Worm (Caenorhabditis elegans): ENCODE measurements around the gene fln-2.

fln-2 gene

DNA sequence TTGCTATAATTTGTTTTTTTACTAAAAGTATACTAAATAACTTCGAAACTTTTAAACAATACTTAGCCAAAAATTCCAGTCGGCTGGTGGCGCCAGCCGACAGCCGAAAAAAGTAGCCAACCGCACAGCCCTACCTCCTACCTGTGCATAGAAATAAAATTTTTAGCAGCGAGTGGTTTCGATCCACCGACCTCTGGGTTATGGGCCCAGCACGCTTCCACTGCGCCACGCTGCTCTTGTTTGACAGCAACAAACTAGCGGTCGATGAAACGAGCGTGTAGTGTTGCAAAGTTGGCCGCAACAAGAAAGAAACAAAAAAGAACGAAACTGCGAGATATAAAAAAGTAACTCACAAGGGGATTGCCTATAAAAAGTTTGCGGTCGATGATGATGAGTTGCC lies 24.5 kb upstream of the fln-2 start:
- TF ChIP-seq hlh-6 (tag; optimal IDR thresholded peaks at IDR 0.05) (no peak), ceh-6 (GFP tag; optimal IDR thresholded peaks at IDR 0.05) (no peak), ceh-34 (tag; optimal IDR thresholded peaks at IDR 0.05) (peak; percentile 18), ceh-18 (tag; optimal IDR thresholded peaks at IDR 0.05) (peak; percentile 18), pha-4 (tag; optimal IDR thresholded peaks at IDR 0.05) (no peak), hlh-30 (tag; optimal IDR thresholded peaks at IDR 0.05; ENCODE audit: insufficient read depth) (no peak), sox-4 (tag; optimal IDR thresholded peaks at IDR 0.05) (no peak), ceh-9 (tag; optimal IDR thresholded peaks at IDR 0.05) (no peak), unc-3 (GFP tag; conservative IDR thresholded peaks at IDR 0.05) (0 out of 2 replicates have a peak, but pooled peaks have one; percentile 7), unc-3 (tag; optimal IDR thresholded peaks at IDR 0.05) (no peak), che-1 (tag; optimal IDR thresholded peaks at IDR 0.05) (peak; percentile 35), elt-2 (tag; optimal IDR thresholded peaks at IDR 0.05) (no peak), C38D4.7 (GFP tag; optimal IDR thresholded peaks at IDR 0.05) (peak; percentile 1), sdc-2 (tag; optimal IDR thresholded peaks at IDR 0.05) (peak; percentile 34), C08G9.2 (tag; optimal IDR thresholded peaks at IDR 0.05) (no peak), rnt-1 (tag; optimal IDR thresholded peaks at IDR 0.05) (peak; percentile 1), gmeb-2 (tag; optimal IDR thresholded peaks at IDR 0.05) (peak; percentile 36), npax-4 (tag; optimal IDR thresholded peaks at IDR 0.05) (no peak), zip-5 (tag; optimal IDR thresholded peaks at IDR 0.05) (no peak), hlh-15 (tag; optimal IDR thresholded peaks at IDR 0.05) (no peak)

DNA sequence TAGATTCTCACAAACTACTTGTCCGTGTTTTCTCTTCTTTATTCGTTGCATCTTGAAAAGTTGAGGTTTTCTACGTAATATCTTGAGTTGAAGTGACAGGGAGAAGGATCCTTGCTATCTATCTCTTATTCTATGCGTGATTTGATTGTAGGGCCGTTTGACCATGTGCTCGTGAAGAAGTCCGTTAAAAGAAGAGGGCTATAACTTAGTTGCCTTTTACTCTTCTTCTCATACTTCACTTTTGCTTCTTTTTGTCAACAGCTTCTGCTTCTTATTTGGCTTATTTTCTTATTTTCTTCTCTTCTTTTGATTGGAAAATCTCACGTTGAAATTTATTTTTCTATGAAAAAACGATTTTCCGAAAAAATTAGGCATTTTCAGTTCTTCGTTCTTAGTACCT lies 23.8 kb upstream of the fln-2 start:
- no peak for TF ChIP-seq hlh-6 (tag; optimal IDR thresholded peaks at IDR 0.05)
- TF ChIP-seq ceh-24 (tag; optimal IDR thresholded peaks at IDR 0.05), result no peak
- TF ChIP-seq ceh-9 (tag; optimal IDR thresholded peaks at IDR 0.05), result no peak
- TF ChIP-seq sox-2 (GFP tag; IDR thresholded peaks at IDR 0.05), result no peak
- TF ChIP-seq unc-42 (tag; optimal IDR thresholded peaks at IDR 0.05), result peak; percentile 87

DNA sequence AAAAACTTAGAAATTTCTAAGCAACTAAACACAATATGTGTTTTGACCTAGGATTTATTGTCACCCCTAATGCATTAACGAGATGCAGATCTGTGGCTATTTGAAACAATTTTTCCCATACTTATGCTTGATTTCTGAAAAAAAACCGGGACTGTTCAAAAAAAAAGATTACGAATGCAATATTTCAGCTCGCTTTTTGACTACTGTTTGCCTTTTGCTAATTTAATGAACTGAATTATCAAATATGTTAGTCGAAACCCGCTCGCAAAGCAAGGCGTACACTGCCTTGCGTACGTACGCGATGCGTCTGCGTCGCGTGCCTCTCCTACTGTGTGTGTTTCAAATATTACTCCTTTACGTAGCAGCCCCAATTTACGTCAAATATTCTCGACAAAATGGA lies 10.5 kb upstream of the fln-2 start, which contains the start of gene C23F12.4:
Gene C23F12.4 (plus strand): TSS at position 301 of the 400 bp plus-strand sequence.
- TF ChIP-seq Y22D7AL.16 (tag; optimal IDR thresholded peaks at IDR 0.05) (no peak), fax-1 (tag; optimal IDR thresholded peaks at IDR 0.05) (no peak), dve-1 (tag; optimal IDR thresholded peaks at IDR 0.05) (no peak), K02D7.2 (tag; optimal IDR thresholded peaks at IDR 0.05) (no peak), pat-9 (tag; optimal IDR thresholded peaks at IDR 0.05) (no peak), gmeb-2 (tag; optimal IDR thresholded peaks at IDR 0.05) (no peak), sox-2 (GFP tag; IDR thresholded peaks at IDR 0.05) (no peak), hlh-30 (tag; optimal IDR thresholded peaks at IDR 0.05; ENCODE audit: insufficient read depth) (no peak), lin-11 (tag; optimal IDR thresholded peaks at IDR 0.05) (no peak), pha-4 (tag; optimal IDR thresholded peaks at IDR 0.05) (no peak), mec-3 (tag; optimal IDR thresholded peaks at IDR 0.05; ENCODE audit: borderline replicate concordance) (no peak), elt-4 (tag; optimal IDR thresholded peaks at IDR 0.05) (no peak), unc-3 (GFP tag; conservative IDR thresholded peaks at IDR 0.05) (no peak), unc-3 (tag; optimal IDR thresholded peaks at IDR 0.05) (no peak), eyg-1 (tag; optimal IDR thresholded peaks at IDR 0.05) (no peak)

ce11 chrX:9388686-9389085 lies 8.8 kb upstream of the fln-2 start:
- TF ChIP-seq hlh-8 (tag; optimal IDR thresholded peaks at IDR 0.05), result no peak
- no peak for TF ChIP-seq lim-6 (tag; optimal IDR thresholded peaks at IDR 0.05)
- TF ChIP-seq ceh-14 (tag; optimal IDR thresholded peaks at IDR 0.05), result no peak
- TF ChIP-seq madf-2 (tag; optimal IDR thresholded peaks at IDR 0.05), result no peak
- TF ChIP-seq pqm-1 (tag; optimal IDR thresholded peaks at IDR 0.05), result no peak
- no peak for TF ChIP-seq ahr-1 (tag; optimal IDR thresholded peaks at IDR 0.05)
